Worm (Caenorhabditis elegans) whole organism, L1 larva: ENCODE measurements around the gene C25F6.6.

ENCODE experiments used
- C04F5.9 ChIP-seq: sonication (generic microtip); optimal IDR thresholded peaks from 2 replicates; lab custom pipeline; 2016; ENCODE audit warnings: missing genetic modification characterization, missing compliant biosample characterization
- C16A3.4 ChIP-seq: fragments of 150-350 bp; optimal IDR thresholded peaks from 2 replicates; lab custom pipeline; 2014; ENCODE audit warnings: missing biosample characterization, missing genetic modification characterization
- C34B4.2 ChIP-seq: sonication (generic microtip); optimal IDR thresholded peaks from 2 replicates; lab custom pipeline; 2017; ENCODE audit warnings: mild to moderate bottlenecking, missing genetic modification characterization, missing compliant biosample characterization
- F16B12.6 ChIP-seq: fragments of 150-350 bp; optimal IDR thresholded peaks from 2 replicates; lab custom pipeline; 2014; ENCODE audit warnings: missing biosample characterization, missing genetic modification characterization
- blmp-1 ChIP-seq: fragments of 150-350 bp; optimal IDR thresholded peaks from 2 replicates; lab custom pipeline; 2014; ENCODE audit warnings: missing biosample characterization, missing genetic modification characterization
- ceh-8 ChIP-seq: fragments of 200-800 bp; sonication (Bioruptor generic); optimal IDR thresholded peaks from 2 replicates; lab custom pipeline; 2018; ENCODE audit warnings: mild to moderate bottlenecking, missing genetic modification characterization, moderate library complexity, missing compliant biosample characterization
- ceh-88 ChIP-seq: fragments of 200-800 bp; sonication (Bioruptor generic); IDR thresholded peaks from 2 replicates; pipeline ENCODE4 v1.3.6; 2022; ENCODE audit warnings: missing genetic modification characterization, missing compliant biosample characterization
- ces-1 ChIP-seq: fragments of 150-350 bp; optimal IDR thresholded peaks from 2 replicates; lab custom pipeline; 2014; ENCODE audit warnings: missing biosample characterization, missing genetic modification reagents, missing genetic modification characterization
- dpl-1 ChIP-seq, 3 experiments: fragments of 150-350 bp in 2 of 3; sonication (generic microtip) in 1 of 3; optimal IDR thresholded peaks; 2 replicates each; lab custom pipeline; 2014 to 2017; ENCODE audit warnings: missing biosample characterization in 3 of 3, missing genetic modification characterization in 3 of 3, missing genetic modification reagents in 3 of 3
- efl-1 ChIP-seq, 4 experiments: fragments of 150-350 bp; optimal IDR thresholded peaks in 3 of 4; peaks in 1 of 4; 1 replicate in 1 of 4; 2 replicates in 3 of 4; lab custom pipeline; 2014; ENCODE audit warnings: missing biosample characterization in 2 of 4, missing genetic modification characterization in 2 of 4, missing genetic modification reagents in 2 of 4
- egl-27 ChIP-seq, 2 experiments: fragments of 150-350 bp in 1 of 2; sonication (generic microtip); optimal IDR thresholded peaks; 3 replicates each; lab custom pipeline; 2017 to 2018; ENCODE audit warnings: missing biosample characterization in 2 of 2, missing genetic modification characterization in 2 of 2, missing genetic modification reagents in 2 of 2
- elt-3 ChIP-seq, 6 experiments: fragments of 150-350 bp in 1 of 6; sonication (generic microtip); optimal IDR thresholded peaks; 2 replicates each; lab custom pipeline; 2017 to 2018; ENCODE audit warnings: missing biosample characterization in 6 of 6, missing genetic modification characterization in 6 of 6, inconsistent platforms in 1 of 6
- ets-5 ChIP-seq: fragments of 200-800 bp; sonication (Bioruptor generic); IDR thresholded peaks from 2 replicates; pipeline ENCODE4 v1.3.6; 2022; ENCODE audit warnings: missing genetic modification characterization, missing compliant biosample characterization
- fos-1 ChIP-seq: fragments of 150-350 bp; optimal IDR thresholded peaks from 2 replicates; lab custom pipeline; 2014; ENCODE audit warnings: missing biosample characterization, missing genetic modification characterization
- jun-1 ChIP-seq: fragments of 150-350 bp; optimal IDR thresholded peaks from 2 replicates; lab custom pipeline; 2014; ENCODE audit warnings: missing biosample characterization, missing genetic modification reagents, missing genetic modification characterization
- lin-14 ChIP-seq: fragments of 200-800 bp; sonication (Bioruptor generic); optimal IDR thresholded peaks from 2 replicates; lab custom pipeline; 2018; ENCODE audit warnings: mild to moderate bottlenecking, missing genetic modification characterization, moderate library complexity, missing compliant biosample characterization
- lin-15B ChIP-seq: fragments of 150-350 bp; sonication (generic microtip); optimal IDR thresholded peaks from 3 replicates; lab custom pipeline; 2014; ENCODE audit warnings: missing biosample characterization, missing genetic modification characterization
- lin-35 ChIP-seq, 2 experiments: fragments of 150-350 bp; optimal IDR thresholded peaks; 2 replicates each; lab custom pipeline; 2014; ENCODE audit warnings: missing biosample characterization in 2 of 2, missing genetic modification characterization in 2 of 2, missing genetic modification reagents in 2 of 2
- lin-39 ChIP-seq: fragments of 150-350 bp; optimal IDR thresholded peaks from 2 replicates; lab custom pipeline; 2014; ENCODE audit warnings: missing biosample characterization, missing genetic modification reagents, missing genetic modification characterization
- lir-3 ChIP-seq: sonication (generic microtip); optimal IDR thresholded peaks from 2 replicates; lab custom pipeline; 2016; ENCODE audit warnings: mild to moderate bottlenecking, missing genetic modification characterization, moderate library complexity, missing compliant biosample characterization; ENCODE audit not compliant: poor library complexity
- mab-9 ChIP-seq: fragments of 200-800 bp; sonication (Bioruptor generic); IDR thresholded peaks from 2 replicates; pipeline ENCODE4 v1.3.6; 2022; ENCODE audit warnings: missing genetic modification reagents, missing genetic modification characterization, missing compliant biosample characterization
- nhr-12 ChIP-seq: sonication (generic microtip); optimal IDR thresholded peaks from 2 replicates; lab custom pipeline; 2017; ENCODE audit warnings: missing biosample characterization, missing genetic modification characterization
- nhr-237 ChIP-seq: fragments of 150-350 bp; optimal IDR thresholded peaks from 2 replicates; lab custom pipeline; 2014; ENCODE audit warnings: missing biosample characterization, missing genetic modification characterization
- nhr-28 ChIP-seq: fragments of 150-350 bp; optimal IDR thresholded peaks from 2 replicates; lab custom pipeline; 2014; ENCODE audit warnings: missing biosample characterization, missing genetic modification characterization
- nhr-47 ChIP-seq: sonication (generic microtip); optimal IDR thresholded peaks from 2 replicates; lab custom pipeline; 2016; ENCODE audit warnings: mild to moderate bottlenecking, missing genetic modification characterization, moderate library complexity, missing compliant biosample characterization
- nhr-77 ChIP-seq: fragments of 150-350 bp; optimal IDR thresholded peaks from 2 replicates; lab custom pipeline; 2014; ENCODE audit warnings: missing biosample characterization, missing genetic modification characterization
- nhr-90 ChIP-seq: sonication (generic microtip); optimal IDR thresholded peaks from 2 replicates; lab custom pipeline; 2016; ENCODE audit warnings: mild to moderate bottlenecking, missing genetic modification characterization, missing compliant biosample characterization; ENCODE audit not compliant: poor library complexity
- pag-3 ChIP-seq: sonication (generic microtip); optimal IDR thresholded peaks from 2 replicates; lab custom pipeline; 2017; ENCODE audit warnings: missing genetic modification characterization, mild to moderate bottlenecking, missing compliant biosample characterization, antibody characterized with exemption, borderline replicate concordance; ENCODE audit not compliant: insufficient read depth
- pax-3 ChIP-seq: fragments of 200-800 bp; sonication (Bioruptor generic); optimal IDR thresholded peaks from 2 replicates; lab custom pipeline; 2018; ENCODE audit warnings: mild to moderate bottlenecking, missing genetic modification characterization, moderate library complexity, missing compliant biosample characterization
- sox-4 ChIP-seq: sonication (generic microtip); optimal IDR thresholded peaks from 2 replicates; lab custom pipeline; 2016; ENCODE audit warnings: missing genetic modification characterization, missing compliant biosample characterization
- sptf-1 ChIP-seq: fragments of 150-350 bp; optimal IDR thresholded peaks from 2 replicates; lab custom pipeline; 2014; ENCODE audit warnings: missing biosample characterization, missing genetic modification characterization
- tbx-2 ChIP-seq: sonication (generic microtip); optimal IDR thresholded peaks from 2 replicates; lab custom pipeline; 2016; ENCODE audit warnings: missing genetic modification characterization, missing compliant biosample characterization
- unc-130 ChIP-seq: fragments of 150-350 bp; optimal IDR thresholded peaks from 2 replicates; lab custom pipeline; 2017; ENCODE audit warnings: missing biosample characterization, missing genetic modification characterization, inconsistent platforms
- vab-15 ChIP-seq: sonication (generic microtip); optimal IDR thresholded peaks from 2 replicates; lab custom pipeline; 2017; ENCODE audit warnings: missing genotype, mild to moderate bottlenecking, missing genetic modification characterization, missing compliant biosample characterization
- zag-1 ChIP-seq: fragments of 150-350 bp; optimal IDR thresholded peaks from 2 replicates; lab custom pipeline; 2014; ENCODE audit warnings: missing biosample characterization, missing genetic modification characterization

C25F6.6 gene

ce11 chrX:5458043-5458442 is 7.4 kb upstream of the C25F6.6 start:
- TF ChIP-seq C16A3.4 (tag; lab: Kevin White, UChicago) (no peak), jun-1 (tag; lab: Kevin White, UChicago) (no peak), elt-3 (tag; optimal IDR thresholded peaks at IDR 0.05; lab: Kevin White, UChicago) (no peak), lin-39 (tag; lab: Kevin White, UChicago) (no peak), lir-3 (tag; lab: Kevin White, UChicago) (no peak), C34B4.2 (tag; lab: Kevin White, UChicago) (no peak), nhr-28 (tag; lab: Kevin White, UChicago) (no peak), efl-1 (optimal IDR thresholded peaks at IDR 0.05; lab: Kevin White, UChicago) (no peak), efl-1 (GFP tag; optimal IDR thresholded peaks at IDR 0.05 in 1 of 2; lab: Kevin White, UChicago) (peak in 1 of 2 experiments; percentile 65)

ce11 chrX:5457184-5457583 is 6.6 kb upstream of the C25F6.6 start:
- TF ChIP-seq egl-27 (tag; optimal IDR thresholded peaks at IDR 0.05; lab: Kevin White, UChicago), result no peak
- TF ChIP-seq blmp-1, result peak; percentile 52
- TF ChIP-seq, all 84 proteins: peak for 1

- TF ChIP-seq ceh-8 (GFP tag; lab: Kevin White, UChicago) (no peak), efl-1 (optimal IDR thresholded peaks at IDR 0.05; lab: Kevin White, UChicago) (no peak), efl-1 (GFP tag; optimal IDR thresholded peaks at IDR 0.05 in 1 of 2; lab: Kevin White, UChicago) (no peak), mab-9 (GFP tag; lab: Robert Waterston, UW) (no peak), nhr-47 (tag; lab: Kevin White, UChicago) (no peak), C04F5.9 (tag; lab: Kevin White, UChicago) (no peak), zag-1 (tag; lab: Kevin White, UChicago) (no peak), nhr-90 (tag; lab: Kevin White, UChicago) (no peak)
These were observed 4.5 kb upstream of the C25F6.6 start for ce11 chrX:5455107-5455506.

DNA sequence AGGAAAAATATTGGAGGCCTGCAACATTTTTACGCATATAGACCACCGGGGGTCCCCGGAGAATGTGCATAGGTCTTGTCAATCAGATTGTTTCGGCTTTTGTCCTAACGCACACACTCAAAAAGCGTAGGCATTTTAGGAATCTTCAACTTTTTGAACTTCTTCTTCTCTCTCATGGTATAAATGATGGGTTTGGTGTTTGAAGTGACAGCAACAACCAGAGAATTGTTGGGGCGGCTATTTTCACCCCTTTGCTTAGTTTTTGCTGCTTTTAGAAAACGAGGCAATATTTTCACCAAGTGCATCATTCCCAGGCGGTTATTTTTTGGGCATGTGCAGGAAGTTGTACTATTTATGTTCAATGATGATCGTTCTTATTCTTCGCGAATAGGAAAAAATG is 1.1 kb upstream of the C25F6.6 start:
- no peak for TF ChIP-seq unc-130 (tag; lab: Kevin White, UChicago)
- peak; percentile 23 for TF ChIP-seq lin-14 (GFP tag; lab: Kevin White, UChicago)

- TF ChIP-seq tbx-2 (tag; lab: Kevin White, UChicago) (no peak), nhr-12 (no peak), ets-5 (GFP tag; lab: Robert Waterston, UW) (no peak), pag-3 (tag; lab: Kevin White, UChicago) (no peak), ceh-88 (GFP tag; lab: Robert Waterston, UW) (no peak), nhr-237 (tag; lab: Kevin White, UChicago) (no peak), sox-4 (no peak), C04F5.9 (tag; lab: Kevin White, UChicago) (no peak)
- TF ChIP-seq, all 84 proteins: peak for 0
These were observed 2.7 kb downstream of the C25F6.6 start, which contains the start of gene C25F6.8 for ce11 chrX:5447941-5448340. C25F6.8 (plus strand) TSS chrX:5448241.

DNA sequence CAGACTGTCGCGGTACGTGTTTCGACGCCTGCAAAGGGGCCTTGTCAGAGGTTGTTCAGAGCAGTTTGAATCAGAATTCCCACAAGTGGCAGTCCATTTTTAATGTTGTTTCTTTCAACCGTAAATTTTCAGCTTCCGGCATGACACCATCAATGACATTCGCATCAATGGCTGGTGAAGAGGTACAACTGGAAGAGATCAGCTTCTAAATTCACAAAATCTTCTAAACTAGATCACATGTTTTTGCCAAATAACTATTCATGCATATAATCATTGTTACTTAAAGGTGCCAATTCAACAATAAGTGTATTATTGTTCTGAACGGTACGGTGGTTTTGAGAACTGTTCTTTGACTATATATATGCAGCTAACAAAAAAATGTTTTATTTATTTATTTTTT is 3.2 kb downstream of the C25F6.6 start:
- TF ChIP-seq nhr-90 (tag; lab: Kevin White, UChicago), result no peak
- TF ChIP-seq fos-1, result no peak
- TF ChIP-seq vab-15 (tag; lab: Kevin White, UChicago), result no peak
- TF ChIP-seq lin-15B, result no peak
- TF ChIP-seq nhr-47 (tag; lab: Kevin White, UChicago), result no peak
- no peak for TF ChIP-seq F16B12.6 (tag; lab: Kevin White, UChicago)
- no peak for TF ChIP-seq sox-4
- no peak for TF ChIP-seq lin-39 (tag; lab: Kevin White, UChicago)
- TF ChIP-seq pax-3 (tag; lab: Kevin White, UChicago), result no peak
- no peak for TF ChIP-seq ces-1 (GFP tag; lab: Kevin White, UChicago)
- TF ChIP-seq zag-1 (tag; lab: Kevin White, UChicago), result no peak
- no peak for TF ChIP-seq lin-35 (GFP tag; optimal IDR thresholded peaks at IDR 0.05; lab: Kevin White, UChicago)
- TF ChIP-seq nhr-77, result no peak
- TF ChIP-seq dpl-1 (GFP tag; optimal IDR thresholded peaks at IDR 0.05; lab: Kevin White, UChicago), result no peak
- TF ChIP-seq sptf-1 (tag; lab: Kevin White, UChicago), result no peak
- TF ChIP-seq, all 84 proteins: peak for 0
